Fruit fly (Drosophila melanogaster) whole organism, embryonic: ENCODE measurements around the gene tbrd-1.
A peak's percentile ranks its signal among the peaks of the same experiment; 100 is the strongest.
"Not testable (repeated sequence)": the region's sequence is repeated elsewhere in the genome, so short reads cannot be mapped to it uniquely, and the experiment has no call there.

Experiments
- Awh ChIP-seq: fragments of 200-800 bp; sonication (Bioruptor generic); IDR thresholded peaks from 2 replicates; pipeline ENCODE4, ENCODE4 v1.3.6; 2022; ENCODE audit warnings: missing biosample characterization, missing genetic modification characterization
- CG16779 ChIP-seq: fragments of 200-800 bp; sonication (Bioruptor generic); IDR thresholded peaks from 2 replicates; pipeline ENCODE4 v1.3.6; 2022; ENCODE audit warnings: missing biosample characterization, missing genetic modification characterization
- CG2875 ChIP-seq: fragments of 200-800 bp; sonication (Bioruptor generic); optimal IDR thresholded peaks from 2 replicates; lab custom pipeline; 2017; ENCODE audit warnings: missing biosample characterization, mild to moderate bottlenecking, missing genetic modification characterization, missing genetic modification reagents
- CG31224 ChIP-seq: fragments of 200-800 bp; sonication (Bioruptor generic); IDR thresholded peaks from 2 replicates; pipeline ENCODE4 v1.3.6; 2022; ENCODE audit warnings: missing biosample characterization, missing genetic modification characterization
- CG32532 ChIP-seq: fragments of 200-800 bp; sonication (Bioruptor generic); IDR thresholded peaks from 2 replicates; pipeline ENCODE4 v1.3.6; 2022; ENCODE audit warnings: missing biosample characterization, missing genetic modification characterization
- CG32767 ChIP-seq: fragments of 200-800 bp; sonication (Bioruptor generic); IDR thresholded peaks from 2 replicates; pipeline ENCODE4 v1.3.6; 2022; ENCODE audit warnings: missing biosample characterization, missing genetic modification characterization
- CG4328 ChIP-seq: fragments of 200-800 bp; sonication (Bioruptor generic); optimal IDR thresholded peaks from 3 replicates; lab custom pipeline; 2017; ENCODE audit warnings: missing biosample characterization, missing genetic modification reagents, missing genetic modification characterization
- CG4360 ChIP-seq: fragments of 200-800 bp; sonication (Bioruptor generic); IDR thresholded peaks from 2 replicates; pipeline ENCODE4 v1.3.6; 2022; ENCODE audit warnings: missing biosample characterization, missing genetic modification characterization
- CG5245 ChIP-seq: fragments of 200-800 bp; sonication (Bioruptor generic); optimal IDR thresholded peaks from 3 replicates; lab custom pipeline; 2016; ENCODE audit warnings: missing biosample characterization, missing genetic modification characterization
- CG6175 ChIP-seq: fragments of 200-800 bp; sonication (Bioruptor generic); IDR thresholded peaks from 3 replicates; pipeline ENCODE4 v1.3.6; 2022; ENCODE audit warnings: missing biosample characterization, missing genetic modification characterization
- CG7839 ChIP-seq: fragments of 200-800 bp; sonication (Bioruptor generic); optimal IDR thresholded peaks from 3 replicates; lab custom pipeline; 2018; ENCODE audit warnings: missing biosample characterization, mild to moderate bottlenecking, missing genetic modification characterization, moderate library complexity
- CG8944 ChIP-seq: fragments of 200-800 bp; sonication (Bioruptor generic); optimal IDR thresholded peaks from 3 replicates; lab custom pipeline; 2016; ENCODE audit warnings: missing biosample characterization, missing genetic modification characterization
- CG9876 ChIP-seq: fragments of 200-800 bp; sonication (Bioruptor generic); optimal IDR thresholded peaks from 2 replicates; lab custom pipeline; 2016; ENCODE audit warnings: missing biosample characterization, missing genetic modification characterization
- Dbx ChIP-seq: fragments of 200-800 bp; sonication (Bioruptor generic); IDR thresholded peaks from 3 replicates; pipeline ENCODE4 v1.3.6; 2022; ENCODE audit warnings: missing biosample characterization, missing genetic modification characterization
- Fer1 ChIP-seq: fragments of 200-800 bp; sonication (Bioruptor generic); optimal IDR thresholded peaks from 2 replicates; lab custom pipeline; 2017; ENCODE audit warnings: missing biosample characterization, mild to moderate bottlenecking, missing genetic modification characterization
- Hsf ChIP-seq: fragments of 200-800 bp; sonication (Bioruptor generic); optimal IDR thresholded peaks from 3 replicates; lab custom pipeline; 2016; ENCODE audit warnings: missing biosample characterization, missing genetic modification characterization
- Med ChIP-seq: fragments of 200-800 bp; sonication (Bioruptor generic); peaks from one replicate; lab custom pipeline; 2016; ENCODE audit warnings: missing biosample characterization, missing genetic modification characterization, mild to moderate bottlenecking, inconsistent platforms, moderate library complexity
- Opbp ChIP-seq: fragments of 200-800 bp; sonication (Bioruptor generic); IDR thresholded peaks from 3 replicates; pipeline ENCODE4 v1.3.6; 2022; ENCODE audit warnings: missing biosample characterization, missing genetic modification characterization; ENCODE audit not compliant: partially characterized antibody
- Optix ChIP-seq: fragments of 200-800 bp; sonication (Bioruptor generic); IDR thresholded peaks from 3 replicates; pipeline ENCODE4 v1.3.6; 2022; ENCODE audit warnings: missing biosample characterization, missing genetic modification characterization
- Ptx1 ChIP-seq: fragments of 200-800 bp; sonication (Bioruptor generic); IDR thresholded peaks from 2 replicates; pipeline ENCODE4 v1.3.6; 2022; ENCODE audit warnings: missing biosample characterization, missing genetic modification characterization
- Sox102F ChIP-seq: fragments of 200-800 bp; sonication (Bioruptor generic); optimal IDR thresholded peaks from 2 replicates; lab custom pipeline; 2018; ENCODE audit warnings: missing biosample characterization, mild to moderate bottlenecking, missing genetic modification characterization, moderate library complexity
- Ssrp ChIP-seq: fragments of 200-800 bp; sonication (Bioruptor generic); optimal IDR thresholded peaks from 2 replicates; lab custom pipeline; 2018; ENCODE audit warnings: missing biosample characterization, mild to moderate bottlenecking, missing genetic modification characterization, moderate library complexity
- Stat92E ChIP-seq, 3 experiments: fragments of >200 bp in 2 of 3; fragments of 200-800 bp in 1 of 3; sonication (Bioruptor generic) in 1 of 3; optimal IDR thresholded peaks; 2 replicates each; lab custom pipeline; 2017 to 2019; ENCODE audit warnings: missing biosample characterization in 3 of 3, missing genetic modification characterization in 3 of 3, mild to moderate bottlenecking in 1 of 3, moderate library complexity in 1 of 3
- ac ChIP-seq: fragments of 200-800 bp; sonication (Bioruptor generic); optimal IDR thresholded peaks from 3 replicates; lab custom pipeline; 2017; ENCODE audit warnings: missing biosample characterization, mild to moderate bottlenecking, missing genetic modification characterization
- amos ChIP-seq: fragments of 200-800 bp; sonication (Bioruptor generic); IDR thresholded peaks from 2 replicates; pipeline ENCODE4 v1.3.6; 2022; ENCODE audit warnings: missing biosample characterization, missing genetic modification characterization; ENCODE audit not compliant: partially characterized antibody
- bcd ChIP-seq: fragments of 200-800 bp; sonication (Bioruptor generic); optimal IDR thresholded peaks from 2 replicates; lab custom pipeline; 2017; ENCODE audit warnings: missing biosample characterization, mild to moderate bottlenecking, missing genetic modification characterization
- bowl ChIP-seq: fragments of 200-800 bp; sonication (Bioruptor generic); IDR thresholded peaks from 2 replicates; pipeline ENCODE4 v1.3.6; 2022; ENCODE audit warnings: missing biosample characterization, missing genetic modification characterization
- cas ChIP-seq: fragments of 200-800 bp; sonication (Bioruptor generic); IDR thresholded peaks from 2 replicates; pipeline ENCODE4 v1.3.6; 2022; ENCODE audit warnings: missing biosample characterization, missing genetic modification characterization
- chm ChIP-seq: fragments of 200-800 bp; sonication (Bioruptor generic); IDR thresholded peaks from 2 replicates; pipeline ENCODE4 v1.3.6; 2022; ENCODE audit warnings: missing biosample characterization, missing genetic modification characterization
- ci ChIP-seq: fragments of 200-800 bp; sonication (Bioruptor generic); IDR thresholded peaks from 3 replicates; pipeline ENCODE4 v1.3.6; 2022; ENCODE audit warnings: missing biosample characterization, missing genetic modification characterization
- croc ChIP-seq: fragments of 200-800 bp; sonication (Bioruptor generic); conservative IDR thresholded peaks from 3 replicates; pipeline ENCODE4 v1.3.6; 2022; ENCODE audit warnings: missing biosample characterization, missing genetic modification characterization
- dysf ChIP-seq: fragments of 200-800 bp; sonication (Bioruptor generic); IDR thresholded peaks from 3 replicates; pipeline ENCODE4 v1.3.6; 2022; ENCODE audit warnings: missing biosample characterization, missing genetic modification characterization
- gro ChIP-seq: fragments of 200-800 bp; sonication (Bioruptor generic); optimal IDR thresholded peaks from 2 replicates; lab custom pipeline; 2016; ENCODE audit warnings: missing biosample characterization, missing genetic modification characterization
- her ChIP-seq: fragments of 200-800 bp; sonication (Bioruptor generic); optimal IDR thresholded peaks from 2 replicates; lab custom pipeline; 2016; ENCODE audit warnings: missing biosample characterization, missing genetic modification characterization
- inv ChIP-seq: fragments of 200-800 bp; sonication (Bioruptor generic); IDR thresholded peaks from 2 replicates; pipeline ENCODE4 v1.3.6; 2022; ENCODE audit warnings: missing biosample characterization, missing genetic modification characterization; ENCODE audit not compliant: partially characterized antibody
- jumu ChIP-seq: fragments of 200-800 bp; sonication (Bioruptor generic); optimal IDR thresholded peaks from 3 replicates; lab custom pipeline; 2016; ENCODE audit warnings: missing biosample characterization, missing genetic modification characterization
- lbe ChIP-seq: fragments of 200-800 bp; sonication (Bioruptor generic); optimal IDR thresholded peaks from 2 replicates; lab custom pipeline; 2016; ENCODE audit warnings: missing biosample characterization, mild to moderate bottlenecking, missing genetic modification characterization
- lmd ChIP-seq: fragments of 200-800 bp; sonication (Bioruptor generic); IDR thresholded peaks from 2 replicates; pipeline ENCODE4 v1.3.6; 2022; ENCODE audit warnings: missing biosample characterization, missing genetic modification characterization
- mam ChIP-seq: fragments of 200-800 bp; sonication (Bioruptor generic); optimal IDR thresholded peaks from 3 replicates; lab custom pipeline; 2016; ENCODE audit warnings: missing biosample characterization, missing genetic modification characterization
- pan ChIP-seq, 4 experiments: fragments of >200 bp in 3 of 4; fragments of 200-800 bp in 1 of 4; sonication (Bioruptor generic) in 1 of 4; optimal IDR thresholded peaks in 3 of 4; IDR thresholded peaks in 1 of 4; 2 replicates each; pipeline versions ENCODE4 v1.3.6 to Lab custom; 2017 to 2022; ENCODE audit warnings: missing biosample characterization in 2 of 4, missing genetic modification characterization in 2 of 4, mixed read lengths in 1 of 4
- peb ChIP-seq: fragments of 200-800 bp; sonication (Bioruptor generic); IDR thresholded peaks from 2 replicates; pipeline ENCODE4 v1.3.6; 2022; ENCODE audit warnings: missing biosample characterization, missing genetic modification characterization
- pho ChIP-seq: fragments of 200-800 bp; sonication (Bioruptor generic); optimal IDR thresholded peaks from 2 replicates; lab custom pipeline; 2016; ENCODE audit warnings: missing biosample characterization, missing genetic modification characterization
- sens ChIP-seq: fragments of 200-800 bp; sonication (Bioruptor generic); peaks from one replicate; lab custom pipeline; 2016; ENCODE audit warnings: missing biosample characterization, missing genetic modification characterization
- vfl ChIP-seq: fragments of 200-800 bp; sonication (Bioruptor generic); optimal IDR thresholded peaks from 2 replicates; lab custom pipeline; 2016; ENCODE audit warnings: missing biosample characterization, missing genetic modification characterization
- zen2 ChIP-seq: fragments of 200-800 bp; sonication (Bioruptor generic); IDR thresholded peaks from 3 replicates; pipeline ENCODE4 v1.3.6; 2022; ENCODE audit warnings: missing biosample characterization, missing genetic modification characterization; ENCODE audit not compliant: partially characterized antibody

The tbrd-1 gene

dm6 chr3R:23859365-23859804 lies 34.0 kb downstream of the tbrd-1 start (continued):
- TF ChIP-seq CG32767 (GFP tag; lab: Robert Waterston, UW), result peak; percentile 73; the same call in 1 of the 2 replicates
- peak; percentile 58; the same call in 2 of the 3 replicates for TF ChIP-seq dysf (GFP tag; lab: Robert Waterston, UW)
- peak; percentile 68; the same call in 2 of the 3 replicates for TF ChIP-seq Opbp (GFP tag; lab: Robert Waterston, UW)
- peak in 1 of 3 experiments; percentile 69 for TF ChIP-seq Stat92E (GFP tag; optimal IDR thresholded peaks at IDR 0.05; lab: Kevin White, UChicago)
- peak; percentile 56 for TF ChIP-seq CG9876 (GFP tag; lab: Kevin White, UChicago)
- TF ChIP-seq CG16779, result peak; percentile 78; the same call in 1 of the 2 replicates
- TF ChIP-seq cas, result peak; percentile 46; the same call in 1 of the 2 replicates
- TF ChIP-seq CG2875, result peak; percentile 29
- TF ChIP-seq jumu (GFP tag; lab: Kevin White, UChicago), result peak; percentile 54
- peak; percentile 71 for TF ChIP-seq CG8944 (GFP tag; lab: Kevin White, UChicago)
- peak; percentile 51 for TF ChIP-seq CG5245
- peak; percentile 60; the same call in 1 of the 2 replicates for TF ChIP-seq inv (GFP tag; lab: Robert Waterston, UW)
- peak; percentile 82 for TF ChIP-seq gro (GFP tag; lab: Kevin White, UChicago)
- peak; percentile 91 for TF ChIP-seq Dbx (GFP tag; lab: Robert Waterston, UW)
- TF ChIP-seq sens (GFP tag; lab: Kevin White, UChicago), result peak; percentile 89
- peak; percentile 58; the same call in 1 of the 2 replicates for TF ChIP-seq lmd (GFP tag; lab: Robert Waterston, UW)
- TF ChIP-seq bowl (GFP tag; lab: Robert Waterston, UW), result peak; percentile 69
- TF ChIP-seq mam, result peak; percentile 48
- peak; percentile 24 for TF ChIP-seq Hsf (GFP tag; lab: Kevin White, UChicago)
- TF ChIP-seq peb (GFP tag; lab: Robert Waterston, UW), result peak; percentile 60; the same call in 1 of the 2 replicates
- TF ChIP-seq CG32532 (GFP tag; lab: Robert Waterston, UW), result peak; percentile 82
- TF ChIP-seq pho (GFP tag; lab: Kevin White, UChicago), result peak; percentile 70
- TF ChIP-seq amos (GFP tag; lab: Robert Waterston, UW), result peak; percentile 66; the same call in 1 of the 2 replicates
- peak; percentile 66 for TF ChIP-seq Ptx1 (GFP tag; lab: Robert Waterston, UW)
- TF ChIP-seq pan (optimal IDR thresholded peaks at IDR 0.05; lab: Kevin White, UChicago), result not testable (repeated sequence)
- TF ChIP-seq pan (GFP tag; optimal IDR thresholded peaks at IDR 0.05 in 1 of 2, IDR thresholded peaks at IDR 0.05 in 1 of 2), result peak in 1 of 2 experiments; percentile 75
- peak; percentile 21 for TF ChIP-seq ac (GFP tag; lab: Kevin White, UChicago)
- TF ChIP-seq Med (GFP tag; lab: Kevin White, UChicago), result peak; percentile 95
- peak; percentile 32 for TF ChIP-seq vfl (GFP tag; lab: Kevin White, UChicago)
- TF ChIP-seq zen2 (GFP tag; lab: Robert Waterston, UW), result peak; percentile 30; the same call in 1 of the 3 replicates
- TF ChIP-seq croc (GFP tag; lab: Robert Waterston, UW), result peak; percentile 42; the same call in 2 of the 3 replicates
- peak; percentile 41 for TF ChIP-seq Fer1
- TF ChIP-seq lbe (GFP tag; lab: Kevin White, UChicago), result peak; percentile 44
- peak; percentile 85 for TF ChIP-seq ci (GFP tag; lab: Robert Waterston, UW)
- peak; percentile 77 for TF ChIP-seq her
- TF ChIP-seq chm (GFP tag; lab: Robert Waterston, UW), result peak; percentile 88
- TF ChIP-seq CG6175 (GFP tag; lab: Robert Waterston, UW), result peak; percentile 70; the same call in 2 of the 3 replicates
- peak; percentile 60 for TF ChIP-seq CG7839 (tag; lab: Kevin White, UChicago)
- peak; percentile 38 for TF ChIP-seq bcd
- peak; percentile 73; the same call in 2 of the 3 replicates for TF ChIP-seq Optix (GFP tag; lab: Robert Waterston, UW)
- peak; percentile 78 for TF ChIP-seq Awh (GFP tag; lab: Robert Waterston, UW)
- TF ChIP-seq CG31224 (GFP tag; lab: Robert Waterston, UW), result peak; percentile 37; the same call in 1 of the 2 replicates
- peak; percentile 39 for TF ChIP-seq Sox102F (GFP tag; lab: Kevin White, UChicago)
- peak; percentile 64 for TF ChIP-seq CG4360 (GFP tag; lab: Robert Waterston, UW)
- peak; percentile 16 for TF ChIP-seq CG4328 (GFP tag; lab: Kevin White, UChicago)
- TF ChIP-seq Ssrp (tag; lab: Kevin White, UChicago), result peak; percentile 14
